Fruit fly (Drosophila melanogaster) whole organism, pupa: ENCODE data around the gene CG14400.

Experiments used
- CG10348 ChIP-seq: fragments of 200-800 bp; sonication (Bioruptor generic); IDR thresholded peaks from 2 replicates; pipeline ENCODE4 v1.3.6; 2022; ENCODE audit warnings: missing biosample characterization, missing genetic modification characterization
- CG12605 ChIP-seq: fragments of 200-800 bp; sonication (Bioruptor generic); IDR thresholded peaks from 2 replicates; pipeline ENCODE4 v1.3.6; 2022; ENCODE audit warnings: missing biosample characterization, missing genetic modification characterization
- CG13204 ChIP-seq: fragments of 200-800 bp; sonication (Bioruptor generic); optimal IDR thresholded peaks from 2 replicates; lab custom pipeline; 2018; ENCODE audit warnings: missing biosample characterization, mild to moderate bottlenecking, missing genetic modification characterization, moderate library complexity
- CG15710 ChIP-seq: fragments of 200-800 bp; sonication (Bioruptor generic); optimal IDR thresholded peaks from 2 replicates; lab custom pipeline; 2018; ENCODE audit warnings: missing biosample characterization, mild to moderate bottlenecking, missing genetic modification characterization, moderate library complexity
- EcR ChIP-seq: fragments of 200-800 bp; sonication (Bioruptor generic); optimal IDR thresholded peaks from 3 replicates; lab custom pipeline; 2019; ENCODE audit warnings: missing biosample characterization, missing genetic modification characterization, mild to moderate bottlenecking, moderate library complexity, missing genetic modification reagents
- fd96Ca ChIP-seq: fragments of 200-800 bp; sonication (Bioruptor generic); IDR thresholded peaks from 3 replicates; pipeline ENCODE4 v1.3.6; 2022; ENCODE audit warnings: missing biosample characterization, missing genetic modification characterization
- gl ChIP-seq: fragments of 200-800 bp; sonication (Bioruptor generic); optimal IDR thresholded peaks from 2 replicates; lab custom pipeline; 2018; ENCODE audit warnings: missing biosample characterization, mild to moderate bottlenecking, missing genetic modification characterization
- rn ChIP-seq: fragments of 200-800 bp; sonication (Bioruptor generic); IDR thresholded peaks from 2 replicates; pipeline ENCODE4 v1.3.6; 2022; ENCODE audit warnings: missing biosample characterization, missing genetic modification characterization

DNA sequence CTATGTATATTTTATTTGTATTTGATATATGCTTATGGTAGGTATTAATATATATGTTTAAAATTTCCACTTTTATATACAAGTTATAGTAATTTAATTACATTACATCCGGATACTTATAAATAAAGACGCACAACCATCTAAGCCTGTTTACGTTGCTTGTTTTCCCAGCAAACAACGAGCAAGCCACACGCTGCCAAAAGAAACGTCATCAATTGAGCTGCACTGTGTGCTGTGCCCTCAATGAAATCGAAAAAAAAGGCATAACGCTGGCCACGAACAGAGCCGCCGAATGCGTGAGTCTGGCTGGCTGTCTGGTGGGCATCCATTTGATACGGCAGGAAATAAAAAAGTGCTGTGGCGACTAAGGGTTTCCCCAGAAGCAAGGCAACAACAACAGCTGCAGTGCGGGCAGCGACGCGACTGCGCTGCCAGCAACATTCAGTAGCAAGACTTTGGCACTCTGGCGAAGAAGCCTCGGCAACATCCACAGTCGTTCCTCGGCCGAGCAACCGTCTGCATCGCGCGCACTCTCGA is 5.5 kb downstream of the CG14400 start, which contains the start of gene twit:
- TF ChIP-seq CG10348 (no peak), CG12605 (GFP tag; lab: Robert Waterston, UW) (no peak), CG13204 (GFP tag; lab: Kevin White, UChicago) (no peak), CG15710 (tag; lab: Kevin White, UChicago) (no peak), fd96Ca (GFP tag; lab: Robert Waterston, UW) (0 out of 3 replicates have a peak, but pooled peaks have one; percentile 12), gl (tag; lab: Kevin White, UChicago) (no peak), rn (GFP tag; lab: Robert Waterston, UW) (no peak), EcR (GFP tag; lab: Kevin White, UChicago) (no peak)
